Worm (Caenorhabditis elegans): ENCODE data around the gene cdf-1.

- no peak for TF ChIP-seq snpc-4 (tag; optimal IDR thresholded peaks at IDR 0.05)
- no peak for TF ChIP-seq nhr-76 (tag; optimal IDR thresholded peaks at IDR 0.05)
- TF ChIP-seq lsy-2 (tag; optimal IDR thresholded peaks at IDR 0.05), result no peak
Measured at ce11 chrX:6460123-6460522, 44.8 kb downstream of the cdf-1 start.
